ENCODE assay signal across 4 fruit fly cellular contexts in genomic region chr2L:3371340-3371739, dm6.
TF ChIP-seq lines count a peak whose summit lies in the region.

No protein-coding gene starts in this region.

- TF ChIP-seq CTCF in whole organism, embryonic (GFP tag; optimal IDR thresholded peaks at IDR 0.05; lab: Kevin White, UChicago): no peak

TF ChIP-seq in whole organism, adult, 20 proteins besides CTCF, POLR2A, EP300 and RAD21:
- no peak for TF ChIP-seq bab1 (GFP tag; optimal IDR thresholded peaks at IDR 0.05; lab: Kevin White, UChicago)
- peak; percentile 49 for TF ChIP-seq cic (GFP tag; optimal IDR thresholded peaks at IDR 0.05; lab: Kevin White, UChicago)
- TF ChIP-seq CG33017 (tag; optimal IDR thresholded peaks at IDR 0.05; lab: Kevin White, UChicago): peak; percentile 24
- no peak for TF ChIP-seq cnc (optimal IDR thresholded peaks at IDR 0.05; lab: Kevin White, UChicago)
- peak; percentile 11 for TF ChIP-seq CG7045 (GFP tag; optimal IDR thresholded peaks at IDR 0.05; lab: Kevin White, UChicago)
- peak; percentile 48 for TF ChIP-seq Mnt (GFP tag; optimal IDR thresholded peaks at IDR 0.05; lab: Kevin White, UChicago)
- TF ChIP-seq tj (GFP tag; optimal IDR thresholded peaks at IDR 0.05; lab: Kevin White, UChicago): peak; percentile 45
- no peak for TF ChIP-seq ovo (GFP tag; optimal IDR thresholded peaks at IDR 0.05; lab: Kevin White, UChicago)
- TF ChIP-seq CG11617 (GFP tag; optimal IDR thresholded peaks at IDR 0.05; lab: Kevin White, UChicago): peak; percentile 24
- TF ChIP-seq CG1620 (GFP tag; optimal IDR thresholded peaks at IDR 0.05; lab: Kevin White, UChicago): no peak
- peak; percentile 35 for TF ChIP-seq CG12768 (GFP tag; optimal IDR thresholded peaks at IDR 0.05; lab: Kevin White, UChicago)

TF ChIP-seq in whole organism, embryonic, 481 proteins besides CTCF, POLR2A, EP300 and RAD21:
- 0 out of 2 replicates have a peak, but pooled peaks have one; percentile 30 for TF ChIP-seq slbo (GFP tag; IDR thresholded peaks at IDR 0.05; lab: Robert Waterston, UW)
- no peak for TF ChIP-seq CG31388 (GFP tag; optimal IDR thresholded peaks at IDR 0.05; lab: Kevin White, UChicago)
- peak; percentile 58 for TF ChIP-seq Drgx (GFP tag; IDR thresholded peaks at IDR 0.05; lab: Robert Waterston, UW)
- TF ChIP-seq D19A (tag; optimal IDR thresholded peaks at IDR 0.05; lab: Kevin White, UChicago): peak; percentile 61
- peak; percentile 79 for TF ChIP-seq Med (GFP tag; lab: Kevin White, UChicago)
- peak; percentile 27 for TF ChIP-seq Deaf1 (tag; optimal IDR thresholded peaks at IDR 0.05; lab: Kevin White, UChicago)
- no peak for TF ChIP-seq tgo (GFP tag; IDR thresholded peaks at IDR 0.05; lab: Robert Waterston, UW)
- TF ChIP-seq Ets65A (GFP tag; lab: Kevin White, UChicago): peak; percentile 92

TF ChIP-seq in whole organism, prepupa, 60 proteins besides CTCF, POLR2A, EP300 and RAD21 (continues in another document):
- no peak for TF ChIP-seq Hr39 (GFP tag; optimal IDR thresholded peaks at IDR 0.05; lab: Kevin White, UChicago)
- no peak for TF ChIP-seq spab (GFP tag; optimal IDR thresholded peaks at IDR 0.05; lab: Kevin White, UChicago)
- no peak for TF ChIP-seq lz (GFP tag; optimal IDR thresholded peaks at IDR 0.05; lab: Kevin White, UChicago)
- TF ChIP-seq Sox15 (GFP tag; optimal IDR thresholded peaks at IDR 0.05; lab: Kevin White, UChicago): no peak
- peak; percentile 68 for TF ChIP-seq Gug (GFP tag; IDR thresholded peaks at IDR 0.05; lab: Robert Waterston, UW)
- TF ChIP-seq pdm3 (GFP tag; optimal IDR thresholded peaks at IDR 0.05; lab: Kevin White, UChicago): no peak
- TF ChIP-seq CG11762 (GFP tag; optimal IDR thresholded peaks at IDR 0.05; lab: Kevin White, UChicago; ENCODE audit: insufficient read depth): no peak
- TF ChIP-seq CG9139 (GFP tag; optimal IDR thresholded peaks at IDR 0.05; lab: Kevin White, UChicago): no peak
- TF ChIP-seq Eip93F (GFP tag; optimal IDR thresholded peaks at IDR 0.05; lab: Kevin White, UChicago): no peak
- peak; percentile 62 for TF ChIP-seq CG6163 (GFP tag; IDR thresholded peaks at IDR 0.05; lab: Robert Waterston, UW)
- TF ChIP-seq achi (GFP tag; optimal IDR thresholded peaks at IDR 0.05; lab: Kevin White, UChicago): no peak
- TF ChIP-seq CG11294 (GFP tag; IDR thresholded peaks at IDR 0.05; lab: Robert Waterston, UW): peak; percentile 53; the same call in 1 of the 2 replicates
- TF ChIP-seq Hr38 (GFP tag; optimal IDR thresholded peaks at IDR 0.05; lab: Kevin White, UChicago): no peak
- TF ChIP-seq Ets96B (tag; optimal IDR thresholded peaks at IDR 0.05; lab: Kevin White, UChicago): peak; percentile 20
- TF ChIP-seq Met (GFP tag; optimal IDR thresholded peaks at IDR 0.05; lab: Kevin White, UChicago): no peak
- TF ChIP-seq salr (GFP tag; optimal IDR thresholded peaks at IDR 0.05; lab: Kevin White, UChicago): no peak
- TF ChIP-seq CG6808 (GFP tag; optimal IDR thresholded peaks at IDR 0.05; lab: Kevin White, UChicago): no peak
- no peak for TF ChIP-seq CG6792 (GFP tag; optimal IDR thresholded peaks at IDR 0.05; lab: Kevin White, UChicago)
- no peak for TF ChIP-seq CG1621 (tag; optimal IDR thresholded peaks at IDR 0.05; lab: Kevin White, UChicago)
- no peak for TF ChIP-seq CG11902 (GFP tag; optimal IDR thresholded peaks at IDR 0.05; lab: Kevin White, UChicago)
- no peak; the same call in 1 of the 3 replicates for TF ChIP-seq eg (GFP tag; IDR thresholded peaks at IDR 0.05; lab: Robert Waterston, UW)
- TF ChIP-seq svp (GFP tag; lab: Kevin White, UChicago): peak; percentile 19
- TF ChIP-seq Blimp-1 (GFP tag; optimal IDR thresholded peaks at IDR 0.05; lab: Kevin White, UChicago): no peak
- TF ChIP-seq CG10631 (GFP tag; optimal IDR thresholded peaks at IDR 0.05; lab: Kevin White, UChicago): no peak
- TF ChIP-seq dac (GFP tag; optimal IDR thresholded peaks at IDR 0.05; lab: Kevin White, UChicago): peak; percentile 51
- no peak for TF ChIP-seq CG31627 (GFP tag; optimal IDR thresholded peaks at IDR 0.05; lab: Kevin White, UChicago)
- TF ChIP-seq CG6854 (GFP tag; optimal IDR thresholded peaks at IDR 0.05; lab: Kevin White, UChicago): no peak
- TF ChIP-seq Lpt (GFP tag; optimal IDR thresholded peaks at IDR 0.05; lab: Kevin White, UChicago): no peak
- TF ChIP-seq esn (GFP tag; optimal IDR thresholded peaks at IDR 0.05; lab: Kevin White, UChicago): no peak
- no peak for TF ChIP-seq Sox14 (GFP tag; optimal IDR thresholded peaks at IDR 0.05; lab: Kevin White, UChicago)
- TF ChIP-seq Sox102F (GFP tag; optimal IDR thresholded peaks at IDR 0.05; lab: Kevin White, UChicago): no peak
- no peak for TF ChIP-seq cyc (GFP tag; optimal IDR thresholded peaks at IDR 0.05; lab: Kevin White, UChicago)
- TF ChIP-seq CG4318 (GFP tag; optimal IDR thresholded peaks at IDR 0.05; lab: Kevin White, UChicago): peak; percentile 32
- TF ChIP-seq CG34406 (GFP tag; optimal IDR thresholded peaks at IDR 0.05; lab: Kevin White, UChicago): no peak
- TF ChIP-seq Ets21C (GFP tag; optimal IDR thresholded peaks at IDR 0.05; lab: Kevin White, UChicago): no peak
- peak; percentile 37 for TF ChIP-seq CG6276 (GFP tag; optimal IDR thresholded peaks at IDR 0.05; lab: Kevin White, UChicago)
- peak; percentile 60; the same call in 1 of the 3 replicates for TF ChIP-seq CG8119 (GFP tag; IDR thresholded peaks at IDR 0.05; lab: Robert Waterston, UW)
- TF ChIP-seq Hr4 (GFP tag; optimal IDR thresholded peaks at IDR 0.05; lab: Kevin White, UChicago): peak; percentile 43
- no peak for TF ChIP-seq fkh (GFP tag; optimal IDR thresholded peaks at IDR 0.05; lab: Kevin White, UChicago)

TF ChIP-seq in whole organism, pupa, 21 proteins besides CTCF, POLR2A, EP300 and RAD21:
- TF ChIP-seq D1 (tag; optimal IDR thresholded peaks at IDR 0.05; lab: Kevin White, UChicago) (no peak), EcR (GFP tag; optimal IDR thresholded peaks at IDR 0.05; lab: Kevin White, UChicago) (peak; percentile 21), CG12605 (GFP tag; IDR thresholded peaks at IDR 0.05; lab: Robert Waterston, UW) (0 out of 2 replicates have a peak, but pooled peaks have one; percentile 58), fd96Ca (GFP tag; IDR thresholded peaks at IDR 0.05; lab: Robert Waterston, UW) (peak; percentile 77; the same call in 2 of the 3 replicates), Pif1B (GFP tag; optimal IDR thresholded peaks at IDR 0.05; lab: Kevin White, UChicago) (no peak), Pif1A (GFP tag; optimal IDR thresholded peaks at IDR 0.05; lab: Kevin White, UChicago) (peak; percentile 43), CG17806 (tag; optimal IDR thresholded peaks at IDR 0.05; lab: Kevin White, UChicago) (peak; percentile 4), CG4496 (GFP tag; IDR thresholded peaks at IDR 0.05; lab: Robert Waterston, UW) (peak; percentile 62; the same call in 2 of the 3 replicates), CG8159 (tag; optimal IDR thresholded peaks at IDR 0.05; lab: Kevin White, UChicago) (peak; percentile 45), CG32121 (GFP tag; IDR thresholded peaks at IDR 0.05; lab: Robert Waterston, UW) (peak; percentile 74), Ets98B (GFP tag; IDR thresholded peaks at IDR 0.05; lab: Robert Waterston, UW) (peak; percentile 71), CG14655 (GFP tag; optimal IDR thresholded peaks at IDR 0.05; lab: Kevin White, UChicago) (no peak), CG13204 (GFP tag; optimal IDR thresholded peaks at IDR 0.05; lab: Kevin White, UChicago) (no peak)
